Worm (Caenorhabditis elegans) whole organism, young adult: ENCODE data around the gene W06G6.10.

Source experiments
- B0336.3 ChIP-seq: fragments of 200-800 bp; sonication (Bioruptor generic); IDR thresholded peaks from 2 replicates; pipeline ENCODE4 v1.3.6; 2022; ENCODE audit warnings: missing genetic modification characterization, missing compliant biosample characterization
- C06A6.2 ChIP-seq: fragments of 200-800 bp; sonication (Bioruptor generic); conservative IDR thresholded peaks from 2 replicates; pipeline ENCODE4 v1.3.6; 2022; ENCODE audit warnings: missing genetic modification characterization, missing compliant biosample characterization
- C17E4.6 ChIP-seq: fragments of 200-800 bp; sonication (Bioruptor generic); IDR thresholded peaks from 2 replicates; pipeline ENCODE4 v1.3.6; 2022; ENCODE audit warnings: missing genetic modification reagents, missing genetic modification characterization, missing compliant biosample characterization
- D2030.7 ChIP-seq: fragments of 200-800 bp; sonication (Bioruptor generic); IDR thresholded peaks from 2 replicates; pipeline ENCODE4 v1.3.6; 2022; ENCODE audit warnings: missing genetic modification reagents, missing genetic modification characterization, missing compliant biosample characterization
- F39B2.1 ChIP-seq: fragments of 200-800 bp; sonication (Bioruptor generic); IDR thresholded peaks from 2 replicates; pipeline ENCODE4 v1.3.6; 2022; ENCODE audit warnings: missing genetic modification reagents, missing genetic modification characterization, missing compliant biosample characterization
- F52B5.7 ChIP-seq: sonication (generic microtip); optimal IDR thresholded peaks from 2 replicates; lab custom pipeline; 2016; ENCODE audit warnings: mild to moderate bottlenecking, missing genetic modification characterization, missing compliant biosample characterization
- F55B11.4 ChIP-seq: sonication (generic microtip); optimal IDR thresholded peaks from 2 replicates; lab custom pipeline; 2016; ENCODE audit warnings: missing compliant biosample characterization, missing genetic modification characterization, borderline replicate concordance; ENCODE audit not compliant: insufficient read depth
- F57A8.1 ChIP-seq: fragments of 200-800 bp; sonication (Bioruptor generic); optimal IDR thresholded peaks from 2 replicates; lab custom pipeline; 2018; ENCODE audit warnings: mild to moderate bottlenecking, missing genetic modification characterization, moderate library complexity, missing compliant biosample characterization
- F57C9.4 ChIP-seq: sonication (generic microtip); optimal IDR thresholded peaks from 2 replicates; lab custom pipeline; 2017; ENCODE audit warnings: mild to moderate bottlenecking, missing genetic modification characterization, missing compliant biosample characterization
- K11D2.4 ChIP-seq: fragments of 200-800 bp; sonication (Bioruptor generic); IDR thresholded peaks from 2 replicates; pipeline ENCODE4 v1.3.6; 2022; ENCODE audit warnings: missing genetic modification reagents, missing genetic modification characterization, missing compliant biosample characterization
- Y95B8A.8 ChIP-seq: fragments of 200-800 bp; sonication (Bioruptor generic); IDR thresholded peaks from 2 replicates; pipeline ENCODE4 v1.3.6; 2022; ENCODE audit warnings: missing genetic modification reagents, missing genetic modification characterization, missing compliant biosample characterization
- ama-1 ChIP-seq, 3 experiments: fragments of 150-350 bp in 1 of 3; sonication (generic microtip) in 2 of 3; optimal IDR thresholded peaks; 2 replicates each; lab custom pipeline; 2014 to 2018; ENCODE audit warnings: missing biosample characterization in 2 of 3, missing genetic modification characterization in 2 of 3, missing genetic modification reagents in 2 of 3
- atf-7 ChIP-seq: sonication (generic microtip); optimal IDR thresholded peaks from 2 replicates; lab custom pipeline; 2017; ENCODE audit warnings: mild to moderate bottlenecking, missing genetic modification characterization, missing compliant biosample characterization
- attf-6 ChIP-seq: fragments of 200-800 bp; sonication (Bioruptor generic); IDR thresholded peaks from 2 replicates; pipeline ENCODE4 v1.3.6; 2022; ENCODE audit warnings: missing genetic modification reagents, missing genetic modification characterization, missing compliant biosample characterization
- bed-2 ChIP-seq: fragments of 200-800 bp; sonication (Bioruptor generic); IDR thresholded peaks from 2 replicates; pipeline ENCODE4 v1.3.6; 2022; ENCODE audit warnings: missing genetic modification reagents, missing genetic modification characterization, missing compliant biosample characterization
- cebp-1 ChIP-seq, 2 experiments: fragments of 200-800 bp in 1 of 2; sonication (Bioruptor generic) in 1 of 2; sonication (generic microtip) in 1 of 2; IDR thresholded peaks in 1 of 2; optimal IDR thresholded peaks in 1 of 2; 2 replicates each; pipeline versions ENCODE4 v1.3.6 to Lab custom; 2017 to 2022; ENCODE audit warnings: missing compliant biosample characterization in 2 of 2, missing genetic modification characterization in 2 of 2, mild to moderate bottlenecking in 1 of 2, missing genetic modification reagents in 1 of 2, moderate library complexity in 1 of 2
- ceh-100 ChIP-seq: fragments of 200-800 bp; sonication (Bioruptor generic); IDR thresholded peaks from 2 replicates; pipeline ENCODE4 v1.3.6; 2022; ENCODE audit warnings: missing genetic modification reagents, missing genetic modification characterization, missing compliant biosample characterization
- ceh-58 ChIP-seq: fragments of 200-800 bp; sonication (Bioruptor generic); IDR thresholded peaks from 2 replicates; pipeline ENCODE4 v1.3.6; 2022; ENCODE audit warnings: missing genetic modification characterization, missing compliant biosample characterization
- ceh-79 ChIP-seq: sonication (generic microtip); optimal IDR thresholded peaks from 2 replicates; lab custom pipeline; 2017; ENCODE audit warnings: mild to moderate bottlenecking, missing genetic modification characterization, missing compliant biosample characterization
- ceh-91 ChIP-seq: fragments of 200-800 bp; sonication (Bioruptor generic); IDR thresholded peaks from 2 replicates; pipeline ENCODE4 v1.3.6; 2022; ENCODE audit warnings: missing genetic modification reagents, missing genetic modification characterization, missing compliant biosample characterization
- chd-7 ChIP-seq: sonication (generic microtip); optimal IDR thresholded peaks from 2 replicates; lab custom pipeline; 2016; ENCODE audit warnings: mild to moderate bottlenecking, missing genetic modification characterization, moderate library complexity, missing compliant biosample characterization
- dox-1 ChIP-seq: fragments of 200-800 bp; sonication (Bioruptor generic); IDR thresholded peaks from 2 replicates; pipeline ENCODE4 v1.3.6; 2022; ENCODE audit warnings: missing genetic modification reagents, missing genetic modification characterization, missing compliant biosample characterization
- dpff-1 ChIP-seq: sonication (generic microtip); optimal IDR thresholded peaks from 2 replicates; lab custom pipeline; 2017; ENCODE audit warnings: mild to moderate bottlenecking, missing genetic modification characterization, missing compliant biosample characterization
- dpl-1 ChIP-seq: fragments of 150-350 bp; optimal IDR thresholded peaks from 2 replicates; lab custom pipeline; 2014; ENCODE audit warnings: missing biosample characterization, missing genetic modification reagents, missing genetic modification characterization
- efl-1 ChIP-seq: fragments of 150-350 bp; optimal IDR thresholded peaks from 2 replicates; lab custom pipeline; 2014; ENCODE audit warnings: missing biosample characterization, missing genetic modification reagents, missing genetic modification characterization
- ets-4 ChIP-seq: fragments of 200-800 bp; sonication (Bioruptor generic); optimal IDR thresholded peaks from 2 replicates; lab custom pipeline; 2018; ENCODE audit warnings: mild to moderate bottlenecking, missing genetic modification characterization, missing compliant biosample characterization
- fkh-3 ChIP-seq: sonication (generic microtip); optimal IDR thresholded peaks from 2 replicates; lab custom pipeline; 2016; ENCODE audit warnings: mild to moderate bottlenecking, missing genetic modification characterization, missing compliant biosample characterization
- hmg-1.2 ChIP-seq: fragments of 200-800 bp; sonication (Bioruptor generic); IDR thresholded peaks from 2 replicates; pipeline ENCODE4 v1.3.6; 2022; ENCODE audit warnings: missing genetic modification reagents, missing genetic modification characterization, missing compliant biosample characterization
- hrde-1 ChIP-seq: sonication (generic microtip); optimal IDR thresholded peaks from 2 replicates; lab custom pipeline; 2016; ENCODE audit warnings: missing genetic modification characterization, mild to moderate bottlenecking, missing compliant biosample characterization, moderate library complexity, missing genotype, missing genetic modification reagents, borderline replicate concordance
- hsf-1 ChIP-seq: fragments of 200-800 bp; sonication (Bioruptor generic); IDR thresholded peaks from 2 replicates; pipeline ENCODE4 v1.3.6; 2022; ENCODE audit warnings: missing genetic modification reagents, missing genetic modification characterization, missing compliant biosample characterization
- let-526 ChIP-seq: fragments of 200-800 bp; sonication (Bioruptor generic); IDR thresholded peaks from 2 replicates; pipeline ENCODE4 v1.3.6; 2022; ENCODE audit warnings: missing genetic modification reagents, missing genetic modification characterization, missing compliant biosample characterization
- let-607 ChIP-seq, 2 experiments: fragments of 200-800 bp in 1 of 2; sonication (Bioruptor generic) in 1 of 2; sonication (generic microtip) in 1 of 2; optimal IDR thresholded peaks; 2 replicates each; lab custom pipeline; 2016 to 2018; ENCODE audit warnings: mild to moderate bottlenecking in 2 of 2, missing compliant biosample characterization in 2 of 2, missing genetic modification characterization in 2 of 2, moderate library complexity in 2 of 2, missing genotype in 1 of 2
- lin-54 ChIP-seq: fragments of 200-800 bp; sonication (Bioruptor generic); optimal IDR thresholded peaks from 2 replicates; lab custom pipeline; 2018; ENCODE audit warnings: mild to moderate bottlenecking, missing genetic modification characterization, missing compliant biosample characterization
- lir-1 ChIP-seq: fragments of 200-800 bp; sonication (Bioruptor generic); conservative IDR thresholded peaks from 2 replicates; pipeline ENCODE4 v1.3.6; 2022; ENCODE audit warnings: missing genetic modification reagents, missing genetic modification characterization, missing compliant biosample characterization
- madf-10 ChIP-seq: sonication (generic microtip); optimal IDR thresholded peaks from 2 replicates; lab custom pipeline; 2016; ENCODE audit warnings: mild to moderate bottlenecking, missing genetic modification characterization, missing compliant biosample characterization
- madf-3 ChIP-seq: fragments of 200-800 bp; sonication (Bioruptor generic); IDR thresholded peaks from 2 replicates; pipeline ENCODE4 v1.3.6; 2022; ENCODE audit warnings: missing genetic modification reagents, missing genetic modification characterization, missing compliant biosample characterization
- mel-28 ChIP-seq: sonication (generic microtip); optimal IDR thresholded peaks from 2 replicates; lab custom pipeline; 2016; ENCODE audit warnings: borderline replicate concordance, mild to moderate bottlenecking, missing genetic modification characterization, missing compliant biosample characterization
- nfya-2 ChIP-seq: fragments of 200-800 bp; sonication (Bioruptor generic); IDR thresholded peaks from 2 replicates; pipeline ENCODE4 v1.3.6; 2022; ENCODE audit warnings: missing genetic modification reagents, missing genetic modification characterization, missing compliant biosample characterization
- nhr-120 ChIP-seq: fragments of 200-800 bp; sonication (Bioruptor generic); IDR thresholded peaks from 2 replicates; pipeline ENCODE4 v1.3.6; 2022; ENCODE audit warnings: missing genetic modification characterization, missing compliant biosample characterization
- nhr-80 ChIP-seq: sonication (generic microtip); optimal IDR thresholded peaks from 2 replicates; lab custom pipeline; 2016; ENCODE audit warnings: missing genetic modification characterization, missing compliant biosample characterization
- sea-2 ChIP-seq: fragments of 200-800 bp; sonication (Bioruptor generic); IDR thresholded peaks from 2 replicates; pipeline ENCODE4 v1.3.6; 2022; ENCODE audit warnings: missing genetic modification characterization, missing compliant biosample characterization
- snpc-1.1 ChIP-seq: sonication (generic microtip); optimal IDR thresholded peaks from 2 replicates; lab custom pipeline; 2017; ENCODE audit warnings: missing genetic modification characterization, mild to moderate bottlenecking, missing compliant biosample characterization, antibody characterized with exemption, moderate library complexity, missing genotype, missing genetic modification reagents; ENCODE audit not compliant: insufficient read depth
- somi-1 ChIP-seq: fragments of 200-800 bp; sonication (Bioruptor generic); optimal IDR thresholded peaks from 2 replicates; lab custom pipeline; 2018; ENCODE audit warnings: mild to moderate bottlenecking, missing genetic modification characterization, missing compliant biosample characterization
- xnd-1 ChIP-seq: sonication (generic microtip); optimal IDR thresholded peaks from 2 replicates; lab custom pipeline; 2016; ENCODE audit warnings: missing genotype, missing genetic modification reagents, missing genetic modification characterization, missing compliant biosample characterization
- zfh-2 ChIP-seq: fragments of 200-800 bp; sonication (Bioruptor generic); conservative IDR thresholded peaks from 2 replicates; pipeline ENCODE4 v1.3.6; 2022; ENCODE audit warnings: missing genetic modification reagents, missing genetic modification characterization, missing compliant biosample characterization
- ztf-18 ChIP-seq: sonication (generic microtip); optimal IDR thresholded peaks from 2 replicates; lab custom pipeline; 2016; ENCODE audit warnings: missing genotype, mild to moderate bottlenecking, missing genetic modification characterization, missing compliant biosample characterization
- ztf-26 ChIP-seq: sonication (generic microtip); optimal IDR thresholded peaks from 2 replicates; lab custom pipeline; 2017; ENCODE audit warnings: missing genetic modification characterization, missing compliant biosample characterization

The W06G6.10 gene

ce11 chrV:16648317-16649018, 1.5 kb upstream of the W06G6.10 start, which contains the start of gene W06G6.20:
TSS of gene W06G6.20 (minus strand) at chrV:16648367.
- TF ChIP-seq ama-1 (optimal IDR thresholded peaks at IDR 0.05; lab: Kevin White, UChicago) (no peak), ama-1 (GFP tag; optimal IDR thresholded peaks at IDR 0.05; lab: Kevin White, UChicago) (no peak), let-526 (GFP tag; lab: Robert Waterston, UW) (no peak), snpc-1.1 (tag; lab: Kevin White, UChicago) (peak; percentile 75), ceh-58 (GFP tag; lab: Robert Waterston, UW) (no peak), fkh-3 (tag; lab: Kevin White, UChicago) (no peak), ceh-91 (GFP tag; lab: Robert Waterston, UW) (no peak), Y95B8A.8 (GFP tag; lab: Robert Waterston, UW) (no peak), dpl-1 (GFP tag; lab: Kevin White, UChicago) (no peak), attf-6 (GFP tag; lab: Robert Waterston, UW) (peak; percentile 79), nfya-2 (no peak), atf-7 (tag; lab: Kevin White, UChicago) (no peak), F52B5.7 (tag; lab: Kevin White, UChicago) (no peak), F57C9.4 (no peak), cebp-1 (GFP tag; IDR thresholded peaks at IDR 0.05; lab: Robert Waterston, UW) (no peak), cebp-1 (tag; optimal IDR thresholded peaks at IDR 0.05; lab: Kevin White, UChicago) (peak; percentile 31), F55B11.4 (tag; lab: Kevin White, UChicago) (no peak), let-607 (tag; optimal IDR thresholded peaks at IDR 0.05; lab: Kevin White, UChicago) (peak in 1 of 2 experiments; percentile 44), hsf-1 (peak; percentile 20; the same call in 1 of the 2 replicates), chd-7 (no peak), hrde-1 (tag; lab: Kevin White, UChicago) (no peak), ceh-79 (tag; lab: Kevin White, UChicago) (no peak), dox-1 (0 out of 2 replicates have a peak, but pooled peaks have one; percentile 18), somi-1 (GFP tag; lab: Kevin White, UChicago) (no peak), B0336.3 (GFP tag; lab: Robert Waterston, UW) (no peak), nhr-80 (tag; lab: Kevin White, UChicago) (peak; percentile 3), efl-1 (GFP tag; lab: Kevin White, UChicago) (no peak), C06A6.2 (GFP tag; lab: Robert Waterston, UW) (no peak), lir-1 (GFP tag; lab: Robert Waterston, UW) (no peak), nhr-120 (GFP tag; lab: Robert Waterston, UW) (no peak), ztf-18 (tag; lab: Kevin White, UChicago) (peak; percentile 37), F57A8.1 (GFP tag; lab: Kevin White, UChicago) (no peak), zfh-2 (no peak), D2030.7 (GFP tag; lab: Robert Waterston, UW) (0 out of 2 replicates have a peak, but pooled peaks have one; percentile 22), F39B2.1 (no peak), madf-3 (GFP tag; lab: Robert Waterston, UW) (no peak), ceh-100 (GFP tag; lab: Robert Waterston, UW) (0 out of 2 replicates have a peak, but pooled peaks have one; percentile 9), ets-4 (GFP tag; lab: Kevin White, UChicago) (no peak), hmg-1.2 (GFP tag; lab: Robert Waterston, UW) (peak; percentile 50; the same call in 1 of the 2 replicates), C17E4.6 (GFP tag; lab: Robert Waterston, UW) (no peak), K11D2.4 (GFP tag; lab: Robert Waterston, UW) (no peak), ztf-26 (tag; lab: Kevin White, UChicago) (no peak), dpff-1 (tag; lab: Kevin White, UChicago) (no peak), sea-2 (GFP tag; lab: Robert Waterston, UW) (no peak), bed-2 (GFP tag; lab: Robert Waterston, UW) (no peak), lin-54 (GFP tag; lab: Kevin White, UChicago) (peak; percentile 10), mel-28 (tag; lab: Kevin White, UChicago) (no peak), xnd-1 (tag; lab: Kevin White, UChicago) (no peak), madf-10 (tag; lab: Kevin White, UChicago) (peak; percentile 3)
